Worm (Caenorhabditis elegans): ENCODE data around the gene D1086.12.

The D1086.12 gene

DNA sequence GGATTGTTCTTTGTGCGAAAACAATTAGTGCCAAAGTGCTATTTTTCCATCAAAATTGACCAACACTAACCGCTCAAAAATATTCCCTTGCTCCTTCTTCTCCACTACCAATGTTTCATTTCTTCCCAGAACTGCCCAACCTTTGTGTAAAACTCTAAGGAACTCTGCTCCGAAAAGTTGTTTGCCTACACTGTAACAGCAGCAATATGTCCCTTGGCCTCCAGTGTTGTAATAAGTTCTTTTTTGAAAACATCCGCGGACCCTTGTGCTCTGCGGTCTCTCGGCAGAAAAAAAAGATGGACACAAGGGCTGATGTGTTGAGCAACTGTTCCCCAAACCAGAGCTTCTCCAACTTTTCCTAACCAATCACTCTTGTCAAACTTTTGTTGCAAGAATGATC lies at the start of gene D1086.12:
Gene D1086.12 (plus strand): TSS at position 301 of the 400 bp plus-strand sequence.
- TF ChIP-seq snpc-4 (tag; optimal IDR thresholded peaks at IDR 0.05) (no peak), hlh-1 (tag; optimal IDR thresholded peaks at IDR 0.05) (peak; percentile 90), drap-1 (GFP tag; optimal IDR thresholded peaks at IDR 0.05) (no peak), elt-1 (tag; optimal IDR thresholded peaks at IDR 0.05; ENCODE audit: borderline replicate concordance, insufficient read depth) (no peak), tbx-8 (GFP tag; optimal IDR thresholded peaks at IDR 0.05) (no peak)

DNA sequence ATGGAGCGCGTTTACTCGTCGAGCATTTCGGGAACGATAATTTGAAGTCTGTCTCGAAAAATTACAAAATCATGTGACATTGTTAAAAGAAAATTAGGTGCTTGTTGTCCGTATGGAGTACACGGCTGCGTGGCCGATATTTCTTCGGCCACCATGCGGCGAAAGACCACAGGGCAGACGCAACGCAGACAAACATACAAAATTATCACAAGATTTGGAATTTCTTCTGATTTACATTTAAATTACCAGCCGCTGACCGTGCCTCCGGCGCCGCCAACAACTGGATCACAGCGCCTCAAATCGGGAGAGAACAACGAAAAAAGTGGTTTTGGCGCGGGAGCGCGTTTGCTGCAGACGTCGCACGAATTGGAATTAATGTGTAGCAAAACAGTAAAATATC lies 45.9 kb upstream of the D1086.12 start:
- TF ChIP-seq unc-120 (tag; optimal IDR thresholded peaks at IDR 0.05; ENCODE audit: poor library complexity, severe bottlenecking): peak; percentile 11
- peak; percentile 49 for TF ChIP-seq sptf-1 (tag; optimal IDR thresholded peaks at IDR 0.05)
- peak; percentile 65 for TF ChIP-seq ces-1 (GFP tag; optimal IDR thresholded peaks at IDR 0.05)
- peak; percentile 51 for TF ChIP-seq pha-4 (tag; optimal IDR thresholded peaks at IDR 0.05)
- peak; percentile 34 for TF ChIP-seq lin-13 (tag; optimal IDR thresholded peaks at IDR 0.05)
- TF ChIP-seq nhr-237 (tag; optimal IDR thresholded peaks at IDR 0.05): peak; percentile 38
- TF ChIP-seq cnd-1 (tag; optimal IDR thresholded peaks at IDR 0.05): peak; percentile 25
- peak; percentile 26 for TF ChIP-seq lsy-2 (tag; optimal IDR thresholded peaks at IDR 0.05)

DNA sequence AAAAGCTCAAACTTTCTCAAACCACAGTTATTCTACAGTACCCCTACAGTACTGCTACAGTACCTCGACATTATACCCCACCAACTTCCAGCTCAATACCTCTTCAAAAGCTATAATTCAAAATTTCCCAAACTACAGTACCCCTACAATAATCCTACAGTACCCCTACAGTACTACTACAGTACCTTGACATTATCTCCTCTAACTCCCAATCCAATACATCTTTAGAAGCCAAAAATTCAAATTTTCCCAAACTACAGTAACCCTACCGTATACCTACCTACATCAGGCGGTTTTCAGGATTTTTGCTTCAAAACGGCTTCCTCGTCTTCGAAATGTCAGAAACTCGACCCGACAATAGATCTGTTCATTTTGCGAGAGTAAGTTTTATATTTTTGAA lies 43.4 kb upstream of the D1086.12 start, which contains the start of gene F58D12.3:
Gene F58D12.3 (plus strand): TSS at position 301 of the 400 bp plus-strand sequence.
- no peak for TF ChIP-seq drap-1 (GFP tag; optimal IDR thresholded peaks at IDR 0.05)
- no peak for TF ChIP-seq sptf-1 (tag; optimal IDR thresholded peaks at IDR 0.05)
- TF ChIP-seq cnd-1 (tag; optimal IDR thresholded peaks at IDR 0.05): no peak
- TF ChIP-seq hlh-1 (tag; optimal IDR thresholded peaks at IDR 0.05): no peak

DNA sequence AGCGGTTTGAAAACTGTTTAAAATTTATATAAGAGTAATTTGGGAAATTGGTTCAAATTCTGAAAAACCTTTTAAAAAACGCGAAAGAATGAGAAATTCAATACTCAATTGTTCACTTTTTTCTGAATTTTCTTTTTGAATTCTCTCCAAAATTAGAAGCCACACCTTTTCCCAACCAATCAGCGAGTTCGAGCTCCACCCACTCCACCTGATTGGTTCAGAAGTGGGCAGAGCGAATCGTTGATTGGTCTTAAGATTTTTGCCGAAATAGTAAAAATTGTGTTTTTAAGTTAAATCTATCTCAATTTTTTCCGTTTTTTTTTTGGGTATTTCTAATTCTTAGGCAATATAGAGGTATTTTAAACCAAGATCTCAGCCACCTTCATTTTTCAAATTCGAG lies 37.0 kb upstream of the D1086.12 start:
- TF ChIP-seq pha-4 (tag; optimal IDR thresholded peaks at IDR 0.05): no peak
- no peak for TF ChIP-seq nhr-28 (tag; optimal IDR thresholded peaks at IDR 0.05)
- no peak for TF ChIP-seq unc-62 (GFP tag; optimal IDR thresholded peaks at IDR 0.05)

DNA sequence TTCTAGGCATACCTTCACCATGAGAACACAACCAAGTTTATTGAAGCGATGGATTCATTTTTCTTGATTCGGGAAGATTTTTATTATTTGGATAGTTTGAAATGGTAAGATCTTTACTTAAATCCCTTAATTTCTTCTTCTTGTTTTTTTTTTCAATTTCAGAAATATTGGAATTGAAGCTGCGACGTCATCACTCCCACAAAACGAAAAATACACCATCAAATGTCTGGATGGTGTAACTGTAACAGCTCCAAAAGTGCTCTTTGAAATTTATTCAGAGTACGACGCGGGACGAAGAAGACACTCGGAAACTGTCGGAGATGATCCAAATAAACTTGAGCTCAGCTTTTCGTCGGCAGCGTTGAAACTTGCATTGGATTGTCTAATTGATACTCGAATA lies 36.6 kb upstream of the D1086.12 start, which contains the start of gene D1086.21:
Gene D1086.21 (plus strand): TSS at position 301 of the 400 bp plus-strand sequence.
- TF ChIP-seq unc-39 (tag; optimal IDR thresholded peaks at IDR 0.05) (no peak), sem-2 (GFP tag; optimal IDR thresholded peaks at IDR 0.05) (no peak), nhr-28 (tag; optimal IDR thresholded peaks at IDR 0.05) (no peak), mep-1 (tag; optimal IDR thresholded peaks at IDR 0.05) (no peak), hlh-1 (tag; optimal IDR thresholded peaks at IDR 0.05) (no peak), M03D4.4 (tag; optimal IDR thresholded peaks at IDR 0.05) (no peak), ces-1 (GFP tag; optimal IDR thresholded peaks at IDR 0.05) (no peak), bed-3 (GFP tag; optimal IDR thresholded peaks at IDR 0.05) (no peak), ztf-11 (tag; optimal IDR thresholded peaks at IDR 0.05) (no peak), cnd-1 (tag; optimal IDR thresholded peaks at IDR 0.05) (no peak), sptf-1 (tag; optimal IDR thresholded peaks at IDR 0.05) (no peak), ceh-39 (tag; optimal IDR thresholded peaks at IDR 0.05) (no peak), pha-4 (tag; optimal IDR thresholded peaks at IDR 0.05) (no peak), lin-13 (tag; optimal IDR thresholded peaks at IDR 0.05) (no peak), drap-1 (GFP tag; optimal IDR thresholded peaks at IDR 0.05) (no peak), flh-1 (GFP tag; optimal IDR thresholded peaks at IDR 0.05) (no peak), blmp-1 (tag; optimal IDR thresholded peaks at IDR 0.05) (no peak), nhr-76 (tag; optimal IDR thresholded peaks at IDR 0.05) (no peak), elt-1 (tag; optimal IDR thresholded peaks at IDR 0.05; ENCODE audit: borderline replicate concordance, insufficient read depth) (no peak)

DNA sequence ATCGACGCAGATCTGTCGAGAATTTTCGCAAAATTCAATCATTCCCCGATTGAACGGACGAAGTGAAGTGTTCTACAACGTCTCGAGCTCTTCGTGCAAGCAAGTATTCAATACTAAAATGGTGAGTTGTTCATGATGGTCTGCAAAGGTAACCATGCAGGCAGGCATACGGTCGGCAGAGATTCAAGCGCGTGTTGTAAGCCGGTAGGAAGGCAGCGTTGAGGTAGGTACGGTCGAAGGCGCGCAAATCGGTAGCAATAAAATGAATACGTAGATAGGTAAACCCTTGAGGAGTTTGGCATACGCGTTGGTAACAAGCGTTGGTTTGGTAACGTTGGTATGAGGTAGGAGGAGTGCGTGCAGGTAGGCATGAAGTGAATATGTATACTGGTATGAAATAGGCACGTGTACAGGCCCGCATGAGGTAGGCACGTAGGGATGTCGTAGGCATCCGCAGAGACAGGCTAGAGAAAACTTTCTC lies 33.1 kb upstream of the D1086.12 start, which contains the start of gene D1086.17:
Gene D1086.17 (plus strand): TSS at position 51 of the 481 bp plus-strand sequence.
- TF ChIP-seq ztf-11 (tag; optimal IDR thresholded peaks at IDR 0.05) (no peak), mls-2 (tag; optimal IDR thresholded peaks at IDR 0.05) (no peak), elt-3 (tag; optimal IDR thresholded peaks at IDR 0.05) (no peak), tbx-8 (GFP tag; optimal IDR thresholded peaks at IDR 0.05) (no peak), lin-13 (tag; optimal IDR thresholded peaks at IDR 0.05) (no peak), nhr-2 (tag; optimal IDR thresholded peaks at IDR 0.05) (no peak), M03D4.4 (tag; optimal IDR thresholded peaks at IDR 0.05) (no peak), sem-2 (GFP tag; optimal IDR thresholded peaks at IDR 0.05) (no peak), blmp-1 (tag; optimal IDR thresholded peaks at IDR 0.05) (no peak)
